Worm (Caenorhabditis elegans) whole organism, early embryonic: Measurements from ENCODE around the gene F52C12.2.

Source experiments
- ama-1 ChIP-seq: fragments of 150-350 bp; optimal IDR thresholded peaks from 2 replicates; lab custom pipeline; 2014
- flt-1 ChIP-seq: fragments of 200-800 bp; sonication (Bioruptor generic); IDR thresholded peaks from 2 replicates; pipeline ENCODE4 v1.3.6; 2022; ENCODE audit warnings: missing genetic modification characterization, missing compliant biosample characterization
- hmbx-1 ChIP-seq: sonication (generic microtip); optimal IDR thresholded peaks from 2 replicates; lab custom pipeline; 2016; ENCODE audit warnings: mild to moderate bottlenecking, missing genetic modification characterization, missing compliant biosample characterization

ce11 chrIV:1972271-1972670 is 18.9 kb downstream of the F52C12.2 start, which contains the start of gene Y76B12C.4:
- TF ChIP-seq hmbx-1 (tag; lab: Kevin White, UChicago), result no peak
- TF ChIP-seq flt-1 (GFP tag; lab: Robert Waterston, UW), result no peak
- no peak for TF ChIP-seq ama-1 (lab: Kevin White, UChicago)
